Fruit fly (Drosophila melanogaster): ENCODE results near the gene Dysb.

Dysb gene

dm6 chr3L:18870027-18870426, 2.5 kb downstream of the Dysb start, which contains the start of gene Blos3 (continued):
- TF ChIP-seq CG30020 (tag; optimal IDR thresholded peaks at IDR 0.05), result peak; percentile 17
- TF ChIP-seq fru (optimal IDR thresholded peaks at IDR 0.05), result no peak
- TF ChIP-seq CG13287 (GFP tag; IDR thresholded peaks at IDR 0.05; ENCODE audit: partially characterized antibody), result peak; percentile 33; the same call in 1 of the 2 replicates
- peak; percentile 37 for TF ChIP-seq CG18262 (tag; optimal IDR thresholded peaks at IDR 0.05)
- no peak for TF ChIP-seq zen (tag; optimal IDR thresholded peaks at IDR 0.05)
- TF ChIP-seq jing (GFP tag; optimal IDR thresholded peaks at IDR 0.05), result no peak
- no peak for TF ChIP-seq CG1832 (GFP tag; optimal IDR thresholded peaks at IDR 0.05)
- TF ChIP-seq CG10654 (GFP tag; optimal IDR thresholded peaks at IDR 0.05), result peak; percentile 20
- TF ChIP-seq CG9609 (GFP tag; optimal IDR thresholded peaks at IDR 0.05), result peak; percentile 27
- TF ChIP-seq Mad (GFP tag; optimal IDR thresholded peaks at IDR 0.05), result no peak
- TF ChIP-seq E2f1 (GFP tag; IDR thresholded peaks at IDR 0.05), result no peak
- no peak for TF ChIP-seq esg (GFP tag; conservative IDR thresholded peaks at IDR 0.05)
- no peak for TF ChIP-seq ems (GFP tag; optimal IDR thresholded peaks at IDR 0.05)
- TF ChIP-seq danr (GFP tag; IDR thresholded peaks at IDR 0.05), result 0 out of 2 replicates have a peak, but pooled peaks have one; percentile 6
- peak; percentile 62 for TF ChIP-seq CG13624 (GFP tag; optimal IDR thresholded peaks at IDR 0.05)
- no peak for TF ChIP-seq CG10959 (GFP tag; IDR thresholded peaks at IDR 0.05)
- no peak for TF ChIP-seq Nf-YA (GFP tag; IDR thresholded peaks at IDR 0.05)
- peak; percentile 62 for TF ChIP-seq maf-S (GFP tag; optimal IDR thresholded peaks at IDR 0.05)
- TF ChIP-seq corto (GFP tag; optimal IDR thresholded peaks at IDR 0.05), result no peak
- no peak for TF ChIP-seq jigr1 (GFP tag; IDR thresholded peaks at IDR 0.05)
- peak; percentile 22 for TF ChIP-seq CG17802 (tag; optimal IDR thresholded peaks at IDR 0.05)
- TF ChIP-seq Abd-B (GFP tag; optimal IDR thresholded peaks at IDR 0.05), result peak; percentile 25
- peak; percentile 35 for TF ChIP-seq CG4820 (GFP tag; optimal IDR thresholded peaks at IDR 0.05)
- peak; percentile 46 for TF ChIP-seq CG4617 (GFP tag; optimal IDR thresholded peaks at IDR 0.05; ENCODE audit: borderline replicate concordance)
- no peak for TF ChIP-seq br (optimal IDR thresholded peaks at IDR 0.05)
- no peak for TF ChIP-seq gt (GFP tag; IDR thresholded peaks at IDR 0.05)
- peak; percentile 71 for TF ChIP-seq CG30403 (GFP tag; optimal IDR thresholded peaks at IDR 0.05)
- no peak for TF ChIP-seq Ravus (GFP tag; IDR thresholded peaks at IDR 0.05)
- peak; percentile 4; the same call in 1 of the 2 replicates for TF ChIP-seq CG14667 (GFP tag; IDR thresholded peaks at IDR 0.05)
- no peak for TF ChIP-seq Jarid2 (GFP tag; optimal IDR thresholded peaks at IDR 0.05)
- TF ChIP-seq psq (GFP tag; optimal IDR thresholded peaks at IDR 0.05), result no peak
- TF ChIP-seq usp (GFP tag; optimal IDR thresholded peaks at IDR 0.05), result no peak
- no peak for TF ChIP-seq Doc3 (GFP tag; IDR thresholded peaks at IDR 0.05; ENCODE audit: partially characterized antibody)
- peak; percentile 36; the same call in 1 of the 2 replicates for TF ChIP-seq lmd (GFP tag; IDR thresholded peaks at IDR 0.05)
- TF ChIP-seq CG9437 (GFP tag; optimal IDR thresholded peaks at IDR 0.05), result peak; percentile 13
- no peak for TF ChIP-seq insv (GFP tag; optimal IDR thresholded peaks at IDR 0.05)
- no peak for TF ChIP-seq chm (GFP tag; IDR thresholded peaks at IDR 0.05)
- TF ChIP-seq CG15011 (GFP tag; optimal IDR thresholded peaks at IDR 0.05), result no peak
- peak; percentile 13 for TF ChIP-seq gsb-n (tag; optimal IDR thresholded peaks at IDR 0.05)
- TF ChIP-seq emc (GFP tag; optimal IDR thresholded peaks at IDR 0.05), result peak; percentile 26
- no peak for TF ChIP-seq D (optimal IDR thresholded peaks at IDR 0.05)
- TF ChIP-seq D (GFP tag; optimal IDR thresholded peaks at IDR 0.05), result no peak
- TF ChIP-seq Antp (GFP tag; optimal IDR thresholded peaks at IDR 0.05), result peak; percentile 54
- TF ChIP-seq sob (GFP tag; IDR thresholded peaks at IDR 0.05), result no peak
- TF ChIP-seq CG12071 (GFP tag; optimal IDR thresholded peaks at IDR 0.05), result no peak
- no peak for TF ChIP-seq CG1024 (GFP tag; IDR thresholded peaks at IDR 0.05)
- no peak for TF ChIP-seq CG32767 (GFP tag; IDR thresholded peaks at IDR 0.05)
- no peak for TF ChIP-seq exex (tag; optimal IDR thresholded peaks at IDR 0.05)
- TF ChIP-seq her (GFP tag; optimal IDR thresholded peaks at IDR 0.05), result peak; percentile 39
- TF ChIP-seq CG13894 (tag; optimal IDR thresholded peaks at IDR 0.05), result no peak
- TF ChIP-seq otp (GFP tag; IDR thresholded peaks at IDR 0.05), result no peak
- peak; percentile 65 for TF ChIP-seq mam (GFP tag; optimal IDR thresholded peaks at IDR 0.05)
- TF ChIP-seq CG12659 (GFP tag; optimal IDR thresholded peaks at IDR 0.05), result peak; percentile 32
